Worm (Caenorhabditis elegans) whole organism, midembryonic: Measurements from ENCODE around the gene myrf-1.

ENCODE experiments used
- cog-1 ChIP-seq: sonication (generic microtip); optimal IDR thresholded peaks from 2 replicates; lab custom pipeline; 2016; ENCODE audit warnings: missing genetic modification characterization, missing compliant biosample characterization
- flt-1 ChIP-seq: fragments of 200-800 bp; sonication (Bioruptor generic); IDR thresholded peaks from 2 replicates; pipeline ENCODE4 v1.3.6; 2022; ENCODE audit warnings: missing genetic modification characterization, missing compliant biosample characterization
- med-1 ChIP-seq: sonication (generic microtip); optimal IDR thresholded peaks from 2 replicates; lab custom pipeline; 2017; ENCODE audit warnings: missing genetic modification characterization, mild to moderate bottlenecking, missing compliant biosample characterization, antibody characterized with exemption, missing genetic modification reagents; ENCODE audit not compliant: insufficient read depth
- ref-1 ChIP-seq: fragments of 200-800 bp; sonication (Bioruptor generic); conservative IDR thresholded peaks from 2 replicates; pipeline ENCODE4 v1.3.6; 2022; ENCODE audit warnings: missing genetic modification reagents, missing genetic modification characterization, missing compliant biosample characterization
- ztf-23 ChIP-seq: fragments of 200-800 bp; sonication (Bioruptor generic); IDR thresholded peaks from 2 replicates; pipeline ENCODE4 v1.3.6; 2022; ENCODE audit warnings: missing genetic modification reagents, missing genetic modification characterization, missing compliant biosample characterization

DNA sequence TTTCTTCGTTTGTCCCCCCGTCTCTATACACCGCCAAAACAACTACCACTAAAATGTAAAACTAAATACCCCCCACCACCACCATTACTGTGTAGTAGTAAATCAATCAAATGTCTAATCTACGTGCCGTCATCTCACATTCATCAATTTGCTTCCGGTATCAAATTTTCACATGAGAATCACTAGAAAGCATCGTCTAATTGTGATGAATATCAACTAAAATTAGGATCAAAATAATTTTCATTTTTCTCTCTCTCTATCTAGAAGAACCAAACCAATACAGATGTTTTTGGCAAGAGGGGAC, 44.4 kb upstream of the myrf-1 start:
- TF ChIP-seq med-1 (GFP tag; lab: Kevin White, UChicago): no peak
- no peak for TF ChIP-seq flt-1 (GFP tag; lab: Robert Waterston, UW)
- no peak for TF ChIP-seq cog-1 (tag; lab: Kevin White, UChicago)
- no peak for TF ChIP-seq ref-1 (GFP tag; lab: Robert Waterston, UW)
- no peak for TF ChIP-seq ztf-23 (GFP tag; lab: Robert Waterston, UW)
